Worm (Caenorhabditis elegans) whole organism, late embryonic: ENCODE measurements around the gene zip-6.
A peak's percentile ranks its signal among the peaks of the same experiment; 100 is the strongest.

Experiments used
- C08G9.2 ChIP-seq: sonication (generic microtip); optimal IDR thresholded peaks from 2 replicates; lab custom pipeline; 2016; ENCODE audit warnings: mild to moderate bottlenecking, missing genetic modification characterization, moderate library complexity, missing compliant biosample characterization
- C38D4.7 ChIP-seq: fragments of 200-800 bp; sonication (Bioruptor generic); optimal IDR thresholded peaks from 2 replicates; lab custom pipeline; 2018; ENCODE audit warnings: mild to moderate bottlenecking, missing genetic modification characterization, moderate library complexity, missing compliant biosample characterization
- F13H6.1 ChIP-seq: sonication (generic microtip); optimal IDR thresholded peaks from 2 replicates; lab custom pipeline; 2016; ENCODE audit warnings: missing genetic modification characterization, missing compliant biosample characterization
- K09A11.1 ChIP-seq: sonication (generic microtip); optimal IDR thresholded peaks from 2 replicates; lab custom pipeline; 2017; ENCODE audit warnings: antibody characterized with exemption, mild to moderate bottlenecking, missing genetic modification characterization, missing compliant biosample characterization; ENCODE audit not compliant: insufficient read depth
- Y22D7AL.16 ChIP-seq: sonication (generic microtip); optimal IDR thresholded peaks from 2 replicates; lab custom pipeline; 2016; ENCODE audit warnings: missing genetic modification characterization, missing compliant biosample characterization
- ahr-1 ChIP-seq: sonication (generic microtip); optimal IDR thresholded peaks from 2 replicates; lab custom pipeline; 2016; ENCODE audit warnings: missing genetic modification characterization, missing compliant biosample characterization
- ceh-14 ChIP-seq: sonication (generic microtip); optimal IDR thresholded peaks from 2 replicates; lab custom pipeline; 2016; ENCODE audit warnings: missing genotype, missing genetic modification characterization, missing compliant biosample characterization
- ceh-18 ChIP-seq: sonication (generic microtip); optimal IDR thresholded peaks from 2 replicates; lab custom pipeline; 2016; ENCODE audit warnings: missing genetic modification characterization, missing compliant biosample characterization
- ceh-2 ChIP-seq: sonication (generic microtip); optimal IDR thresholded peaks from 2 replicates; lab custom pipeline; 2016; ENCODE audit warnings: missing genotype, missing genetic modification characterization, missing compliant biosample characterization
- ceh-22 ChIP-seq: sonication (generic microtip); optimal IDR thresholded peaks from 2 replicates; lab custom pipeline; 2017; ENCODE audit warnings: missing biosample characterization, missing genetic modification characterization
- ceh-24 ChIP-seq: sonication (generic microtip); optimal IDR thresholded peaks from 2 replicates; lab custom pipeline; 2016; ENCODE audit warnings: mild to moderate bottlenecking, missing genetic modification characterization, missing compliant biosample characterization
- ceh-31 ChIP-seq: sonication (generic microtip); optimal IDR thresholded peaks from 2 replicates; lab custom pipeline; 2016; ENCODE audit warnings: missing genetic modification characterization, missing compliant biosample characterization
- ceh-45 ChIP-seq: fragments of 200-800 bp; sonication (Bioruptor generic); IDR thresholded peaks from 2 replicates; pipeline ENCODE4 v1.3.6; 2022; ENCODE audit warnings: missing genetic modification reagents, missing genetic modification characterization, missing compliant biosample characterization
- ceh-48 ChIP-seq: sonication (generic microtip); optimal IDR thresholded peaks from 2 replicates; lab custom pipeline; 2016; ENCODE audit warnings: missing genetic modification characterization, inconsistent platforms, missing compliant biosample characterization
- che-1 ChIP-seq: sonication (generic microtip); optimal IDR thresholded peaks from 2 replicates; lab custom pipeline; 2016; ENCODE audit warnings: mild to moderate bottlenecking, missing genetic modification characterization, missing compliant biosample characterization
- dve-1 ChIP-seq: sonication (generic microtip); optimal IDR thresholded peaks from 2 replicates; lab custom pipeline; 2017; ENCODE audit warnings: antibody characterized with exemption, mild to moderate bottlenecking, missing genetic modification characterization, missing compliant biosample characterization
- elt-2 ChIP-seq: sonication (generic microtip); optimal IDR thresholded peaks from 2 replicates; lab custom pipeline; 2016; ENCODE audit warnings: missing genetic modification reagents, missing genetic modification characterization, missing compliant biosample characterization
- ets-4 ChIP-seq: sonication (generic microtip); optimal IDR thresholded peaks from 2 replicates; lab custom pipeline; 2016; ENCODE audit warnings: missing genetic modification characterization, missing compliant biosample characterization
- fkh-10 ChIP-seq: fragments of 150-350 bp; optimal IDR thresholded peaks from 2 replicates; lab custom pipeline; 2014; ENCODE audit warnings: missing biosample characterization, missing genetic modification reagents, missing genetic modification characterization
- hlh-30 ChIP-seq: sonication (generic microtip); optimal IDR thresholded peaks from 2 replicates; lab custom pipeline; 2017; ENCODE audit warnings: antibody characterized with exemption, missing genetic modification characterization, missing compliant biosample characterization; ENCODE audit not compliant: insufficient read depth
- lim-6 ChIP-seq: sonication (generic microtip); optimal IDR thresholded peaks from 2 replicates; lab custom pipeline; 2016; ENCODE audit warnings: missing genetic modification characterization, missing compliant biosample characterization
- madf-2 ChIP-seq: sonication (generic microtip); optimal IDR thresholded peaks from 2 replicates; lab custom pipeline; 2017; ENCODE audit warnings: missing genetic modification characterization, missing compliant biosample characterization
- mec-3 ChIP-seq: sonication (generic microtip); optimal IDR thresholded peaks from 2 replicates; lab custom pipeline; 2016; ENCODE audit warnings: borderline replicate concordance, missing genetic modification characterization, missing compliant biosample characterization
- nfya-1 ChIP-seq: sonication (generic microtip); optimal IDR thresholded peaks from 2 replicates; lab custom pipeline; 2017; ENCODE audit warnings: missing genetic modification characterization, mild to moderate bottlenecking, missing compliant biosample characterization, antibody characterized with exemption, moderate library complexity
- nhr-11 ChIP-seq: fragments of 150-350 bp; optimal IDR thresholded peaks from 2 replicates; lab custom pipeline; 2014; ENCODE audit warnings: missing biosample characterization, missing genetic modification characterization
- nhr-232 ChIP-seq: sonication (generic microtip); optimal IDR thresholded peaks from 2 replicates; lab custom pipeline; 2016; ENCODE audit warnings: missing genetic modification characterization, missing compliant biosample characterization
- npax-4 ChIP-seq: sonication (generic microtip); optimal IDR thresholded peaks from 2 replicates; lab custom pipeline; 2016; ENCODE audit warnings: missing genetic modification characterization, missing compliant biosample characterization
- odd-2 ChIP-seq: sonication (generic microtip); optimal IDR thresholded peaks from 2 replicates; lab custom pipeline; 2017; ENCODE audit warnings: antibody characterized with exemption, mild to moderate bottlenecking, missing genetic modification characterization, missing compliant biosample characterization
- pat-9 ChIP-seq: fragments of 200-800 bp; sonication (Bioruptor generic); optimal IDR thresholded peaks from 2 replicates; lab custom pipeline; 2018; ENCODE audit warnings: mild to moderate bottlenecking, missing genetic modification characterization, moderate library complexity, missing compliant biosample characterization
- pha-4 ChIP-seq: fragments of 150-350 bp; optimal IDR thresholded peaks from 2 replicates; lab custom pipeline; 2018; ENCODE audit warnings: missing biosample characterization, missing genetic modification reagents, missing genetic modification characterization
- pros-1 ChIP-seq: fragments of 150-350 bp; optimal IDR thresholded peaks from 2 replicates; lab custom pipeline; 2014; ENCODE audit warnings: missing biosample characterization, missing genetic modification reagents, missing genetic modification characterization
- ref-2 ChIP-seq: sonication (generic microtip); optimal IDR thresholded peaks from 2 replicates; lab custom pipeline; 2016; ENCODE audit warnings: missing genetic modification characterization, missing compliant biosample characterization
- rnt-1 ChIP-seq: sonication (generic microtip); optimal IDR thresholded peaks from 2 replicates; lab custom pipeline; 2016; ENCODE audit warnings: missing genetic modification characterization, missing compliant biosample characterization
- tbx-2 ChIP-seq: sonication (generic microtip); optimal IDR thresholded peaks from 2 replicates; lab custom pipeline; 2016; ENCODE audit warnings: missing genetic modification characterization, missing compliant biosample characterization
- ttx-3 ChIP-seq: sonication (generic microtip); optimal IDR thresholded peaks from 2 replicates; lab custom pipeline; 2016; ENCODE audit warnings: missing genetic modification reagents, missing genetic modification characterization, missing compliant biosample characterization
- unc-3 ChIP-seq, 2 experiments: fragments of 200-800 bp in 1 of 2; sonication (Bioruptor generic) in 1 of 2; sonication (generic microtip) in 1 of 2; conservative IDR thresholded peaks in 1 of 2; optimal IDR thresholded peaks in 1 of 2; 2 replicates each; pipeline versions ENCODE4 v1.3.6 to Lab custom; 2016 to 2022; ENCODE audit warnings: missing compliant biosample characterization in 2 of 2, missing genetic modification characterization in 2 of 2, missing genetic modification reagents in 1 of 2
- unc-42 ChIP-seq: sonication (generic microtip); optimal IDR thresholded peaks from 2 replicates; lab custom pipeline; 2016; ENCODE audit warnings: missing genotype, missing genetic modification characterization, missing compliant biosample characterization
- unc-55 ChIP-seq: sonication (generic microtip); optimal IDR thresholded peaks from 2 replicates; lab custom pipeline; 2017; ENCODE audit warnings: missing biosample characterization, missing genetic modification reagents, missing genetic modification characterization
- zip-5 ChIP-seq: sonication (generic microtip); optimal IDR thresholded peaks from 2 replicates; lab custom pipeline; 2016; ENCODE audit warnings: missing genetic modification characterization, missing compliant biosample characterization
- ztf-16 ChIP-seq: sonication (generic microtip); optimal IDR thresholded peaks from 2 replicates; lab custom pipeline; 2017; ENCODE audit warnings: missing genetic modification characterization, missing compliant biosample characterization

The zip-6 gene

DNA sequence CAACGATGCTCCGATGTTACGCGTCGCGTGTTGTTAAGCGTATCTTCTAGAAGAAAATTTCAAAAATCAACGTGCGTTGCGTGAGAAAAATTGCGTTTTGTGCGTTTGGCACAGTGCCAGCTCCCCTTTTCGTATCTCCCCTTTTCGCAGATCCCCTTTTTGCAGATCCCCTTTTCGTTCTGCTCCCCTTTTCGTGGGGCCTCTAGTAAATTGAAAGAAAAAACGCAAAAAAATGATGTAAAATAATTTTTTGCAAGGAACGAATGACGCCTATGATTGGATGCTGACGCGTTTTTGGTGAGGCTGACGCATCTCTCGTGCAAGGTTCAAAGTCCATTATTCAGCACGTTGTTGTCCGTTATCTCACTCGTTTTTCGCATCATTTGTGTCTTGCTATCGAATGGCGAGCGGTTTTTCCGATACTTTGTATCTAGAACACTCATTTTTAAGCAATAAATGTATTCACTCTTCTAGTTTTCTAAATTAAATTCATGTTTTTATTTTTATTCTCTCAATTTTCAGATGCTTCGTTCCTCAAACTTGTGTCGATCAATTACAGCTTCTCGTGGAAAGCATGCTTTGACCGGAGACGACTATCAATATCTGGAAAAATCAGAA lies 38.7 kb downstream of the zip-6 start, which contains the start of gene cpt-2:
TSS of gene cpt-2 (plus strand) at position 523 of the 618 bp plus-strand sequence.
- TF ChIP-seq C08G9.2 (tag; lab: Kevin White, UChicago): peak; percentile 47
- peak; percentile 73 for TF ChIP-seq ceh-31 (tag; lab: Kevin White, UChicago)
- peak; percentile 27 for TF ChIP-seq ceh-18 (tag; lab: Kevin White, UChicago)
- peak; percentile 54 for TF ChIP-seq unc-42 (tag; lab: Kevin White, UChicago)
- TF ChIP-seq ahr-1 (tag; lab: Kevin White, UChicago): peak; percentile 13
- peak; percentile 15 for TF ChIP-seq rnt-1 (tag; lab: Kevin White, UChicago)
- peak; percentile 57 for TF ChIP-seq tbx-2 (tag; lab: Kevin White, UChicago)
- TF ChIP-seq ceh-2 (tag; lab: Kevin White, UChicago): peak; percentile 18
- peak; percentile 43 for TF ChIP-seq elt-2 (tag; lab: Kevin White, UChicago)
- TF ChIP-seq F13H6.1: peak; percentile 29
- TF ChIP-seq nfya-1: peak; percentile 53
- TF ChIP-seq ref-2: peak; percentile 18
- peak; percentile 44 for TF ChIP-seq lim-6 (tag; lab: Kevin White, UChicago)
- peak; percentile 25 for TF ChIP-seq zip-5 (tag; lab: Kevin White, UChicago)
- peak; percentile 49 for TF ChIP-seq ceh-14

DNA sequence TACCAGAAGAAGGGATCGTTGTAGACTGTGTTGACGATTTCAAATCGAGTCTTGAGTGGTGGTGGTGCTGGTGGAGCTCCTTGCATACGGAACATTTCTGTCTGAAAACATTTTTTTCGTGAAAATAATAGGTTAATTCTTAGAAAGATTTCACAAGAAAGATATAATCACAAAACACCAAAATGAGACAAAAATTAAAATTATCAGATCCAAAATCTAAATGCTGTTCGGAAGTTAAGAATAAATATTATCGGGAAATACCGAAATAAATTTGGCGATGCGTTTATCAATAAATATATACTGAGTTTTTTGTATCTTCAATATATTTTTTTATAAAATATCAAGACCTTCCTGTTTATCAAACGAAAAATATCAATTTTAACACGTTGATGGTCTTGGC lies 39.4 kb downstream of the zip-6 start, which contains the start of gene C08F8.9:
TSS of gene C08F8.9 (minus strand) at position 101 of the 400 bp plus-strand sequence.
- no peak for TF ChIP-seq odd-2 (tag; lab: Kevin White, UChicago)
- TF ChIP-seq unc-3 (GFP tag; conservative IDR thresholded peaks at IDR 0.05; lab: Robert Waterston, UW): no peak
- no peak for TF ChIP-seq unc-3 (tag; optimal IDR thresholded peaks at IDR 0.05; lab: Kevin White, UChicago)
- TF ChIP-seq ref-2: no peak
- TF ChIP-seq pros-1: no peak
- TF ChIP-seq npax-4 (tag; lab: Kevin White, UChicago): no peak
- no peak for TF ChIP-seq ceh-24 (tag; lab: Kevin White, UChicago)
- no peak for TF ChIP-seq madf-2 (tag; lab: Kevin White, UChicago)
- TF ChIP-seq nfya-1: no peak
- no peak for TF ChIP-seq nhr-11
- TF ChIP-seq ceh-22 (tag; lab: Kevin White, UChicago): no peak
- no peak for TF ChIP-seq ceh-2 (tag; lab: Kevin White, UChicago)

DNA sequence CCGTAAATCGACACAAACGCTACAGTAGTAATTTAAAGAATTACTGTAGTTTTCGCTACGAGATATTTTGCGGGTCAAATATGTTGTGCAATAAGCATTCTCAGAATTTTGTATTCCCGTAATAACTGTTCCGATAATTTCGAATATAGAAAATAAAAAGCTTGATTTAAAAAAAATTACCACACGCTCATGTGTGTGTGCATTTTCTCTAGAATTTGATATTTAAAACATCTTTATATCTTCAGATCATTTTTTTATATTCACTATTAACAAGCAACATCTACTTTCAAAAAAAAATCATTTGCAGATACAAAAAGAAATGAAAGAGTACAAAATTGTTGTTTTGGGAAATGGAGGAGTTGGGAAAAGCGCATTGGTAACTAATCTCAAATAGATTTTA lies 41.0 kb downstream of the zip-6 start, which contains the start of gene rap-3:
TSS of gene rap-3 (plus strand) at position 301 of the 400 bp plus-strand sequence.
- TF ChIP-seq unc-3 (GFP tag; conservative IDR thresholded peaks at IDR 0.05; lab: Robert Waterston, UW): no peak
- no peak for TF ChIP-seq unc-3 (tag; optimal IDR thresholded peaks at IDR 0.05; lab: Kevin White, UChicago)
- TF ChIP-seq zip-5 (tag; lab: Kevin White, UChicago): no peak
- TF ChIP-seq ceh-48: no peak
- TF ChIP-seq pha-4: no peak
- TF ChIP-seq ceh-22 (tag; lab: Kevin White, UChicago): no peak
- no peak for TF ChIP-seq che-1 (tag; lab: Kevin White, UChicago)
- no peak for TF ChIP-seq unc-55 (GFP tag; lab: Kevin White, UChicago)
- no peak for TF ChIP-seq pat-9
- no peak for TF ChIP-seq npax-4 (tag; lab: Kevin White, UChicago)
- no peak for TF ChIP-seq hlh-30 (tag; lab: Kevin White, UChicago)
- no peak for TF ChIP-seq Y22D7AL.16
- TF ChIP-seq C38D4.7 (GFP tag; lab: Kevin White, UChicago): no peak
- TF ChIP-seq ztf-16 (tag; lab: Kevin White, UChicago): no peak

DNA sequence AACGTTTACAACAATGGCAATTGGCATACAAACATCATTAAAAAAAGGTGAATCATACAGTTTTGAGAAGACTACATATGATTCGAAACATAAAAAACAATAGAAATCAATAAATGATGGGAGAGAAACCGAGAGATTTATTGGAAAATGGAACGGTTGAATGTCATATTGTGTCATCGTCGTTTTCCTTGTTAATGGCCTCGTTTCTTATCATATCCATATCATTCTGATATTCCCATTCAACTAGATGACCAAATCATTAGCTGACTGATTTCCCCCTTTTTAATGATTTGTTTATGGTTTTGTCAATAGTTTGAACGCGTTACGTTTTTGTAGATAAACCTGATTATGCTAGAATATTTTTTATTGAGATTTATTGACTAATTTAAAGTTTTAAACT lies 43.2 kb downstream of the zip-6 start:
- TF ChIP-seq ceh-48: no peak
- TF ChIP-seq nhr-232 (tag; lab: Kevin White, UChicago): no peak
- no peak for TF ChIP-seq ets-4 (tag; lab: Kevin White, UChicago)
- no peak for TF ChIP-seq dve-1
- no peak for TF ChIP-seq elt-2 (tag; lab: Kevin White, UChicago)
- TF ChIP-seq ceh-45 (GFP tag; lab: Robert Waterston, UW): no peak
- no peak for TF ChIP-seq C08G9.2 (tag; lab: Kevin White, UChicago)
- no peak for TF ChIP-seq ahr-1 (tag; lab: Kevin White, UChicago)
- TF ChIP-seq fkh-10 (GFP tag; lab: Kevin White, UChicago): no peak
- no peak for TF ChIP-seq ceh-18 (tag; lab: Kevin White, UChicago)
- TF ChIP-seq K09A11.1 (tag; lab: Kevin White, UChicago): no peak
- no peak for TF ChIP-seq ceh-14
- TF ChIP-seq ceh-31 (tag; lab: Kevin White, UChicago): no peak
- no peak for TF ChIP-seq ttx-3 (tag; lab: Kevin White, UChicago)
- no peak for TF ChIP-seq F13H6.1
- TF ChIP-seq mec-3 (tag; lab: Kevin White, UChicago): no peak
- TF ChIP-seq lim-6 (tag; lab: Kevin White, UChicago): no peak
